Fruit fly (Drosophila melanogaster): Measurements from ENCODE around the gene CG33080.
A peak's percentile ranks its signal among the peaks of the same experiment; 100 is the strongest.

Gene CG33080

dm6 chrX:5745840-5746815 lies 28.6 kb upstream of the CG33080 start (continued):
- TF ChIP-seq CG13123 (GFP tag; optimal IDR thresholded peaks at IDR 0.05) (no peak), amos (GFP tag; IDR thresholded peaks at IDR 0.05; ENCODE audit: partially characterized antibody) (no peak), gfzf (GFP tag; optimal IDR thresholded peaks at IDR 0.05) (no peak), Dref (GFP tag; IDR thresholded peaks at IDR 0.05) (peak; percentile 75), dm (GFP tag; optimal IDR thresholded peaks at IDR 0.05) (peak; percentile 19), Oaz (GFP tag; IDR thresholded peaks at IDR 0.05) (peak; percentile 60; the same call in 1 of the 2 replicates), bab2 (GFP tag; optimal IDR thresholded peaks at IDR 0.05) (peak; percentile 24), D19A (tag; optimal IDR thresholded peaks at IDR 0.05) (peak; percentile 53), disco-r (GFP tag; optimal IDR thresholded peaks at IDR 0.05) (no peak), ken (GFP tag; IDR thresholded peaks at IDR 0.05) (peak; percentile 86), CG14710 (tag; optimal IDR thresholded peaks at IDR 0.05) (peak; percentile 43), Antp (GFP tag; optimal IDR thresholded peaks at IDR 0.05) (peak; percentile 17), E2f1 (GFP tag; IDR thresholded peaks at IDR 0.05) (peak; percentile 74; the same call in 1 of the 2 replicates), CG11560 (tag; IDR thresholded peaks at IDR 0.05) (peak; percentile 46; the same call in 1 of the 3 replicates), CG3838 (GFP tag; optimal IDR thresholded peaks at IDR 0.05) (peak; percentile 4), fd64A (GFP tag; optimal IDR thresholded peaks at IDR 0.05) (peak; percentile 13), phol (tag; optimal IDR thresholded peaks at IDR 0.05) (peak; percentile 67), CG16779 (GFP tag; IDR thresholded peaks at IDR 0.05) (peak; percentile 83), CG12744 (GFP tag; optimal IDR thresholded peaks at IDR 0.05) (peak; percentile 7), nerfin-1 (tag; optimal IDR thresholded peaks at IDR 0.05) (peak; percentile 66), CG7556 (GFP tag; optimal IDR thresholded peaks at IDR 0.05) (peak; percentile 77), CG2120 (GFP tag; optimal IDR thresholded peaks at IDR 0.05) (peak; percentile 73), CG9797 (GFP tag; optimal IDR thresholded peaks at IDR 0.05) (no peak), nom (GFP tag; optimal IDR thresholded peaks at IDR 0.05) (peak; percentile 57), CG18599 (GFP tag; optimal IDR thresholded peaks at IDR 0.05) (peak; percentile 88), ranshi (GFP tag; IDR thresholded peaks at IDR 0.05) (peak; percentile 78), chinmo (GFP tag; IDR thresholded peaks at IDR 0.05; ENCODE audit: partially characterized antibody) (0 out of 4 replicates have a peak, but pooled peaks have one; percentile 9), pros (GFP tag; optimal IDR thresholded peaks at IDR 0.05) (peak; percentile 14), Ada2b (GFP tag; IDR thresholded peaks at IDR 0.05) (peak; percentile 74), cwo (GFP tag; optimal IDR thresholded peaks at IDR 0.05) (peak; percentile 64), gce (GFP tag; IDR thresholded peaks at IDR 0.05) (peak; percentile 68; the same call in 2 of the 3 replicates), vfl (GFP tag; optimal IDR thresholded peaks at IDR 0.05) (peak; percentile 52), CG15073 (GFP tag; optimal IDR thresholded peaks at IDR 0.05) (peak; percentile 7), Fer3 (tag; optimal IDR thresholded peaks at IDR 0.05) (peak; percentile 73), H15 (GFP tag; IDR thresholded peaks at IDR 0.05) (peak; percentile 64; the same call in 2 of the 3 replicates), gem (tag; optimal IDR thresholded peaks at IDR 0.05) (peak; percentile 83), TFAM (GFP tag; optimal IDR thresholded peaks at IDR 0.05) (no peak), CG18262 (tag; optimal IDR thresholded peaks at IDR 0.05) (peak; percentile 59), CG8281 (tag; optimal IDR thresholded peaks at IDR 0.05) (peak; percentile 25), sima (GFP tag; optimal IDR thresholded peaks at IDR 0.05) (no peak), stc (GFP tag; IDR thresholded peaks at IDR 0.05) (peak; percentile 71), CG6854 (GFP tag; optimal IDR thresholded peaks at IDR 0.05) (peak; percentile 46), CG11456 (GFP tag; IDR thresholded peaks at IDR 0.05) (peak; percentile 89), lilli (GFP tag; optimal IDR thresholded peaks at IDR 0.05) (peak; percentile 76), stwl (tag; optimal IDR thresholded peaks at IDR 0.05) (no peak), CG6689 (GFP tag; IDR thresholded peaks at IDR 0.05) (peak; percentile 71), CkIIα-i1 (GFP tag; IDR thresholded peaks at IDR 0.05) (no peak), C15 (GFP tag; IDR thresholded peaks at IDR 0.05) (no peak)

Data from whole organism, embryonic.